Worm (Caenorhabditis elegans): ENCODE measurements around the gene aos-1.

DNA sequence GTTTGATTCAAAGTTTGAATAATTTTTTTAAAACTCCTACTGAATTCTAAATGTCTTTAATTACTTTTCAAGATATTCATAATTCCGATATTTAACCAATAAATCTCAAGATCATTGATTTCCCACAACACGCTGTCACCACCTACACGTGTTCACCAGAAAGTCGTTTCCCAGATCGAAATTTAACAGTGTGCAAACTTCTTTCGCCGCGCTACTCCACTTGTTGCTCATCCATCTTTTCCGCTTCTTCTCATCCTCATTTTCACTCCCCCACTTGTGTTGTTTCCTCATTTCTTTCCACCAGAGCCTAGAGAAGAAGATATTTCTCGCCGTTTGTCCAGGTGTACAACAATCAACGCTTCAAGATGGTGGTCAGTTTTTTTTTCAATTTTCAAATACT is 15.6 kb upstream of the aos-1 start, which contains the start of gene C51E3.9:
- TF ChIP-seq aly-1 (tag; optimal IDR thresholded peaks at IDR 0.05) (no peak), tbx-37 (GFP tag; conservative IDR thresholded peaks at IDR 0.05) (no peak), flt-1 (GFP tag; IDR thresholded peaks at IDR 0.05) (no peak), ama-1 (optimal IDR thresholded peaks at IDR 0.05) (no peak), B0310.2 (tag; optimal IDR thresholded peaks at IDR 0.05) (no peak), tra-4 (tag; optimal IDR thresholded peaks at IDR 0.05) (no peak), hnd-1 (tag; optimal IDR thresholded peaks at IDR 0.05) (no peak), tbx-11 (GFP tag; IDR thresholded peaks at IDR 0.05) (no peak), hmbx-1 (tag; optimal IDR thresholded peaks at IDR 0.05) (no peak), F13C5.2 (tag; optimal IDR thresholded peaks at IDR 0.05) (no peak), sea-1 (GFP tag; conservative IDR thresholded peaks at IDR 0.05) (no peak)
